Worm (Caenorhabditis elegans): ENCODE data around the gene aakg-2.

- TF ChIP-seq lsy-2 (tag; optimal IDR thresholded peaks at IDR 0.05), result no peak
- TF ChIP-seq ztf-11 (tag; optimal IDR thresholded peaks at IDR 0.05), result no peak
- no peak for TF ChIP-seq nhr-237 (tag; optimal IDR thresholded peaks at IDR 0.05)
- no peak for TF ChIP-seq blmp-1 (tag; optimal IDR thresholded peaks at IDR 0.05)
- no peak for TF ChIP-seq unc-62 (GFP tag; optimal IDR thresholded peaks at IDR 0.05)
- TF ChIP-seq nhr-12 (tag; optimal IDR thresholded peaks at IDR 0.05), result no peak
- no peak for TF ChIP-seq snpc-4 (tag; optimal IDR thresholded peaks at IDR 0.05)
These were observed 52.0 kb downstream of the aakg-2 start for ce11 chrX:16816854-16817253.
